Worm (Caenorhabditis elegans): Measurements from ENCODE around the gene npr-8.

- TF ChIP-seq lin-35 (GFP tag; optimal IDR thresholded peaks at IDR 0.05) (no peak), Y53F4B.3 (GFP tag; IDR thresholded peaks at IDR 0.05) (no peak), ets-4 (GFP tag; optimal IDR thresholded peaks at IDR 0.05) (no peak), pbrm-1 (GFP tag; IDR thresholded peaks at IDR 0.05) (no peak), xnd-1 (tag; optimal IDR thresholded peaks at IDR 0.05) (no peak), tbp1 (GFP tag; optimal IDR thresholded peaks at IDR 0.05) (no peak), pha-4 (tag; optimal IDR thresholded peaks at IDR 0.05) (no peak), snpc-4 (GFP tag; optimal IDR thresholded peaks at IDR 0.05) (no peak), snpc-4 (tag; optimal IDR thresholded peaks at IDR 0.05) (no peak), zfh-2 (GFP tag; conservative IDR thresholded peaks at IDR 0.05) (no peak), unc-130 (GFP tag; optimal IDR thresholded peaks at IDR 0.05) (no peak)
These were observed 36.7 kb upstream of the npr-8 start for ce11 chrX:7340394-7340793.
